Worm (Caenorhabditis elegans) whole organism, mixed stage, embryonic: ENCODE measurements around the gene rps-16.

ENCODE experiments used
- M03D4.4 ChIP-seq: sonication (generic microtip); optimal IDR thresholded peaks from 2 replicates; lab custom pipeline; 2017; ENCODE audit warnings: mild to moderate bottlenecking, missing genetic modification characterization, missing compliant biosample characterization
- bed-3 ChIP-seq: fragments of 200-800 bp; sonication (Bioruptor generic); optimal IDR thresholded peaks from 3 replicates; lab custom pipeline; 2018; ENCODE audit warnings: mild to moderate bottlenecking, missing genetic modification characterization, moderate library complexity, missing compliant biosample characterization
- blmp-1 ChIP-seq: fragments of 150-350 bp; optimal IDR thresholded peaks from 2 replicates; lab custom pipeline; 2014; ENCODE audit warnings: missing biosample characterization, missing genetic modification characterization
- ceh-39 ChIP-seq: fragments of 150-350 bp; optimal IDR thresholded peaks from 2 replicates; lab custom pipeline; 2014; ENCODE audit warnings: missing biosample characterization, missing genetic modification characterization
- ceh-43 ChIP-seq: fragments of 200-800 bp; sonication (Bioruptor generic); optimal IDR thresholded peaks from 2 replicates; lab custom pipeline; 2018; ENCODE audit warnings: mild to moderate bottlenecking, missing genetic modification characterization, moderate library complexity, missing compliant biosample characterization
- ceh-83 ChIP-seq: fragments of 200-800 bp; sonication (Bioruptor generic); optimal IDR thresholded peaks from 2 replicates; lab custom pipeline; 2018; ENCODE audit warnings: mild to moderate bottlenecking, missing genetic modification characterization, missing compliant biosample characterization
- ces-1 ChIP-seq: fragments of 150-350 bp; optimal IDR thresholded peaks from 2 replicates; lab custom pipeline; 2014; ENCODE audit warnings: missing biosample characterization, missing genetic modification reagents, missing genetic modification characterization
- cnd-1 ChIP-seq: fragments of 200-800 bp; sonication (Bioruptor generic); optimal IDR thresholded peaks from 2 replicates; lab custom pipeline; 2018; ENCODE audit warnings: mild to moderate bottlenecking, missing genetic modification characterization, missing compliant biosample characterization
- drap-1 ChIP-seq: fragments of 200-800 bp; sonication (Bioruptor generic); optimal IDR thresholded peaks from 3 replicates; lab custom pipeline; 2018; ENCODE audit warnings: mild to moderate bottlenecking, missing genetic modification characterization, missing compliant biosample characterization
- elt-1 ChIP-seq: sonication (generic microtip); optimal IDR thresholded peaks from 2 replicates; lab custom pipeline; 2017; ENCODE audit warnings: missing genetic modification characterization, mild to moderate bottlenecking, missing compliant biosample characterization, antibody characterized with exemption, moderate library complexity, borderline replicate concordance; ENCODE audit not compliant: insufficient read depth
- elt-3 ChIP-seq: fragments of 150-350 bp; optimal IDR thresholded peaks from 2 replicates; lab custom pipeline; 2014; ENCODE audit warnings: missing biosample characterization, missing genetic modification characterization
- flh-1 ChIP-seq: fragments of 200-800 bp; sonication (Bioruptor generic); optimal IDR thresholded peaks from 2 replicates; lab custom pipeline; 2018; ENCODE audit warnings: mild to moderate bottlenecking, missing genetic modification characterization, moderate library complexity, missing compliant biosample characterization
- ham-2 ChIP-seq: fragments of 200-800 bp; sonication (Bioruptor generic); optimal IDR thresholded peaks from 2 replicates; lab custom pipeline; 2018; ENCODE audit warnings: mild to moderate bottlenecking, missing genetic modification characterization, missing compliant biosample characterization
- hlh-1 ChIP-seq: fragments of 150-350 bp; optimal IDR thresholded peaks from 2 replicates; lab custom pipeline; 2014; ENCODE audit warnings: missing biosample characterization, missing genetic modification reagents, missing genetic modification characterization
- lin-13 ChIP-seq: fragments of 150-350 bp; optimal IDR thresholded peaks from 2 replicates; lab custom pipeline; 2014; ENCODE audit warnings: missing biosample characterization, missing genetic modification characterization
- lin-32 ChIP-seq: fragments of 200-800 bp; sonication (Bioruptor generic); optimal IDR thresholded peaks from 2 replicates; lab custom pipeline; 2018; ENCODE audit warnings: mild to moderate bottlenecking, missing genetic modification characterization, missing compliant biosample characterization
- lsy-2 ChIP-seq: fragments of 150-350 bp; optimal IDR thresholded peaks from 2 replicates; lab custom pipeline; 2014; ENCODE audit warnings: missing biosample characterization, missing genetic modification characterization
- mab-5 ChIP-seq: fragments of 150-350 bp; optimal IDR thresholded peaks from 2 replicates; lab custom pipeline; 2014; ENCODE audit warnings: missing biosample characterization, missing genetic modification characterization
- mep-1 ChIP-seq: fragments of 150-350 bp; optimal IDR thresholded peaks from 2 replicates; lab custom pipeline; 2017; ENCODE audit warnings: missing biosample characterization, missing genetic modification reagents, missing genetic modification characterization, inconsistent platforms
- mls-2 ChIP-seq: sonication (generic microtip); optimal IDR thresholded peaks from 2 replicates; lab custom pipeline; 2016; ENCODE audit warnings: mild to moderate bottlenecking, missing genetic modification characterization, moderate library complexity, missing compliant biosample characterization
- nhr-12 ChIP-seq: fragments of 150-350 bp; optimal IDR thresholded peaks from 2 replicates; lab custom pipeline; 2014; ENCODE audit warnings: missing biosample characterization, missing genetic modification characterization
- nhr-2 ChIP-seq: fragments of 150-350 bp; optimal IDR thresholded peaks from 2 replicates; lab custom pipeline; 2014; ENCODE audit warnings: missing biosample characterization, missing genetic modification characterization
- nhr-237 ChIP-seq: fragments of 150-350 bp; optimal IDR thresholded peaks from 2 replicates; lab custom pipeline; 2014; ENCODE audit warnings: missing biosample characterization, missing genetic modification characterization
- nhr-28 ChIP-seq: fragments of 150-350 bp; optimal IDR thresholded peaks from 2 replicates; lab custom pipeline; 2014; ENCODE audit warnings: missing biosample characterization, missing genetic modification characterization
- nhr-76 ChIP-seq: sonication (generic microtip); optimal IDR thresholded peaks from 2 replicates; lab custom pipeline; 2017; ENCODE audit warnings: missing biosample characterization, missing genetic modification characterization
- pha-4 ChIP-seq: fragments of 150-350 bp; optimal IDR thresholded peaks from 2 replicates; lab custom pipeline; 2018; ENCODE audit warnings: missing biosample characterization, missing genetic modification reagents, missing genetic modification characterization
- sem-2 ChIP-seq: fragments of 200-800 bp; sonication (Bioruptor generic); optimal IDR thresholded peaks from 2 replicates; lab custom pipeline; 2018; ENCODE audit warnings: mild to moderate bottlenecking, missing genetic modification characterization, missing compliant biosample characterization
- snpc-4 ChIP-seq: fragments of 150-350 bp; optimal IDR thresholded peaks from 2 replicates; lab custom pipeline; 2014; ENCODE audit warnings: missing biosample characterization, missing genetic modification characterization
- sptf-1 ChIP-seq: sonication (generic microtip); optimal IDR thresholded peaks from 2 replicates; lab custom pipeline; 2017; ENCODE audit warnings: mild to moderate bottlenecking, missing genetic modification characterization, moderate library complexity, missing compliant biosample characterization
- tbx-8 ChIP-seq: fragments of 200-800 bp; sonication (Bioruptor generic); optimal IDR thresholded peaks from 2 replicates; lab custom pipeline; 2018; ENCODE audit warnings: mild to moderate bottlenecking, missing genetic modification characterization, moderate library complexity, missing compliant biosample characterization
- unc-120 ChIP-seq: sonication (generic microtip); optimal IDR thresholded peaks from 2 replicates; lab custom pipeline; 2017; ENCODE audit warnings: missing genetic modification characterization, missing compliant biosample characterization; ENCODE audit not compliant: poor library complexity, severe bottlenecking
- unc-39 ChIP-seq: fragments of 150-350 bp; optimal IDR thresholded peaks from 2 replicates; lab custom pipeline; 2014; ENCODE audit warnings: missing biosample characterization, missing genetic modification characterization
- unc-62 ChIP-seq: fragments of 150-350 bp; optimal IDR thresholded peaks from 2 replicates; lab custom pipeline; 2014; ENCODE audit warnings: missing biosample characterization, missing genetic modification reagents, missing genetic modification characterization
- zip-8 ChIP-seq: fragments of 150-350 bp; optimal IDR thresholded peaks from 2 replicates; lab custom pipeline; 2014; ENCODE audit warnings: missing biosample characterization, missing genetic modification characterization
- ztf-11 ChIP-seq: fragments of 150-350 bp; optimal IDR thresholded peaks from 2 replicates; lab custom pipeline; 2014; ENCODE audit warnings: missing biosample characterization, missing genetic modification characterization

The rps-16 gene

ce11 chrV:15002184-15002690 is 1.9 kb upstream of the rps-16 start, which contains the start of the genes fib-1 and mut-15:
TSS of gene fib-1 (minus strand) at chrV:15002223.
TSS of gene mut-15 (plus strand) at chrV:15002543.
- peak; percentile 83 for TF ChIP-seq pha-4 (tag; lab: Kevin White, UChicago)
- TF ChIP-seq flh-1: no peak
- peak; percentile 32 for TF ChIP-seq bed-3 (GFP tag; lab: Kevin White, UChicago)
- TF ChIP-seq elt-3 (tag; lab: Kevin White, UChicago): peak; percentile 11
- peak; percentile 92 for TF ChIP-seq drap-1
- TF ChIP-seq ces-1 (GFP tag; lab: Kevin White, UChicago): no peak
- TF ChIP-seq unc-39: no peak
- TF ChIP-seq nhr-2 (tag; lab: Kevin White, UChicago): peak; percentile 37
- TF ChIP-seq nhr-76 (tag; lab: Kevin White, UChicago): no peak
- TF ChIP-seq unc-120: peak; percentile 94
- TF ChIP-seq hlh-1: no peak
- peak; percentile 80 for TF ChIP-seq mls-2 (tag; lab: Kevin White, UChicago)
- TF ChIP-seq mab-5 (tag; lab: Kevin White, UChicago): no peak
- peak; percentile 93 for TF ChIP-seq nhr-237 (tag; lab: Kevin White, UChicago)
- TF ChIP-seq ceh-39: peak; percentile 96
- TF ChIP-seq ztf-11 (tag; lab: Kevin White, UChicago): no peak
- no peak for TF ChIP-seq sem-2 (GFP tag; lab: Kevin White, UChicago)
- TF ChIP-seq cnd-1 (tag; lab: Kevin White, UChicago): peak; percentile 40
- peak; percentile 15 for TF ChIP-seq ham-2
- no peak for TF ChIP-seq lin-32 (GFP tag; lab: Kevin White, UChicago)
- TF ChIP-seq sptf-1 (tag; lab: Kevin White, UChicago): peak; percentile 86
- TF ChIP-seq blmp-1 (tag; lab: Kevin White, UChicago): no peak
- TF ChIP-seq nhr-12 (tag; lab: Kevin White, UChicago): no peak
- no peak for TF ChIP-seq elt-1 (tag; lab: Kevin White, UChicago)
- TF ChIP-seq ceh-83: peak; percentile 51
- TF ChIP-seq lsy-2: peak; percentile 95
- peak; percentile 93 for TF ChIP-seq lin-13 (tag; lab: Kevin White, UChicago)
- peak; percentile 21 for TF ChIP-seq tbx-8 (GFP tag; lab: Kevin White, UChicago)
- TF ChIP-seq zip-8 (tag; lab: Kevin White, UChicago): no peak
- peak; percentile 95 for TF ChIP-seq mep-1 (tag; lab: Kevin White, UChicago)
- TF ChIP-seq ceh-43: no peak
- peak; percentile 4 for TF ChIP-seq unc-62 (GFP tag; lab: Kevin White, UChicago)
- no peak for TF ChIP-seq M03D4.4 (tag; lab: Kevin White, UChicago)
- TF ChIP-seq nhr-28 (tag; lab: Kevin White, UChicago): peak; percentile 9
- no peak for TF ChIP-seq snpc-4 (tag; lab: Kevin White, UChicago)

- no peak for TF ChIP-seq ceh-39
- TF ChIP-seq drap-1: peak; percentile 6
- TF ChIP-seq, all 35 proteins: peak for 1
These were observed 1.2 kb upstream of the rps-16 start for ce11 chrV:15001536-15001935.

ce11 chrV:14999485-15000023 is 787 bp downstream of the rps-16 start, which contains the start of gene T01C3.11:
TSS of gene T01C3.11 (plus strand) at chrV:14999535.
- TF ChIP-seq nhr-2 (tag; lab: Kevin White, UChicago) (no peak), drap-1 (no peak), ztf-11 (tag; lab: Kevin White, UChicago) (no peak), unc-62 (GFP tag; lab: Kevin White, UChicago) (no peak), ces-1 (GFP tag; lab: Kevin White, UChicago) (no peak), M03D4.4 (tag; lab: Kevin White, UChicago) (no peak), nhr-237 (tag; lab: Kevin White, UChicago) (no peak), hlh-1 (no peak), mls-2 (tag; lab: Kevin White, UChicago) (no peak), nhr-28 (tag; lab: Kevin White, UChicago) (no peak), ceh-83 (no peak)
